Worm (Caenorhabditis elegans) whole organism, L1 larva: ENCODE measurements around the gene F55G7.5.

Experiments
- C16A3.4 ChIP-seq: fragments of 150-350 bp; optimal IDR thresholded peaks from 2 replicates; lab custom pipeline; 2014; ENCODE audit warnings: missing biosample characterization, missing genetic modification characterization
- Y116A8C.19 ChIP-seq: sonication (generic microtip); optimal IDR thresholded peaks from 2 replicates; lab custom pipeline; 2016; ENCODE audit warnings: missing compliant biosample characterization, missing genetic modification characterization, borderline replicate concordance
- aly-2 ChIP-seq: fragments of 150-350 bp; optimal IDR thresholded peaks from 2 replicates; lab custom pipeline; 2014; ENCODE audit warnings: missing biosample characterization, missing genetic modification characterization
- ama-1 ChIP-seq: fragments of 150-350 bp; optimal IDR thresholded peaks from 2 replicates; lab custom pipeline; 2014
- blmp-1 ChIP-seq: fragments of 150-350 bp; optimal IDR thresholded peaks from 2 replicates; lab custom pipeline; 2014; ENCODE audit warnings: missing biosample characterization, missing genetic modification characterization
- ceh-82 ChIP-seq, 3 experiments: fragments of 150-350 bp in 1 of 3; sonication (generic microtip) in 2 of 3; optimal IDR thresholded peaks; 2 replicates each; lab custom pipeline; 2014 to 2017; ENCODE audit warnings: missing biosample characterization in 3 of 3, missing genetic modification characterization in 3 of 3
- dsc-1 ChIP-seq: sonication (generic microtip); optimal IDR thresholded peaks from 2 replicates; lab custom pipeline; 2016; ENCODE audit warnings: mild to moderate bottlenecking, missing genetic modification characterization, missing compliant biosample characterization
- efl-1 ChIP-seq, 4 experiments: fragments of 150-350 bp; optimal IDR thresholded peaks in 3 of 4; peaks in 1 of 4; 1 replicate in 1 of 4; 2 replicates in 3 of 4; lab custom pipeline; 2014; ENCODE audit warnings: missing biosample characterization in 2 of 4, missing genetic modification characterization in 2 of 4, missing genetic modification reagents in 2 of 4
- efl-3 ChIP-seq: fragments of 200-800 bp; sonication (Bioruptor generic); optimal IDR thresholded peaks from 2 replicates; lab custom pipeline; 2018; ENCODE audit warnings: mild to moderate bottlenecking, missing genetic modification characterization, missing compliant biosample characterization
- egl-13 ChIP-seq: sonication (generic microtip); optimal IDR thresholded peaks from 2 replicates; lab custom pipeline; 2016; ENCODE audit warnings: missing genotype, missing genetic modification reagents, missing genetic modification characterization, missing compliant biosample characterization
- elt-2 ChIP-seq: sonication (generic microtip); optimal IDR thresholded peaks from 2 replicates; lab custom pipeline; 2016; ENCODE audit warnings: missing genetic modification characterization, mild to moderate bottlenecking, inconsistent platforms, missing compliant biosample characterization, missing genetic modification reagents
- elt-3 ChIP-seq, 6 experiments: fragments of 150-350 bp in 1 of 6; sonication (generic microtip); optimal IDR thresholded peaks; 2 replicates each; lab custom pipeline; 2017 to 2018; ENCODE audit warnings: missing biosample characterization in 6 of 6, missing genetic modification characterization in 6 of 6, inconsistent platforms in 1 of 6
- fkh-8 ChIP-seq: sonication (generic microtip); optimal IDR thresholded peaks from 2 replicates; lab custom pipeline; 2016; ENCODE audit warnings: mild to moderate bottlenecking, missing genetic modification characterization, missing compliant biosample characterization
- fos-1 ChIP-seq: fragments of 150-350 bp; optimal IDR thresholded peaks from 2 replicates; lab custom pipeline; 2014; ENCODE audit warnings: missing biosample characterization, missing genetic modification characterization
- lin-14 ChIP-seq: fragments of 200-800 bp; sonication (Bioruptor generic); optimal IDR thresholded peaks from 2 replicates; lab custom pipeline; 2018; ENCODE audit warnings: mild to moderate bottlenecking, missing genetic modification characterization, moderate library complexity, missing compliant biosample characterization
- lin-15B ChIP-seq: fragments of 150-350 bp; sonication (generic microtip); optimal IDR thresholded peaks from 3 replicates; lab custom pipeline; 2014; ENCODE audit warnings: missing biosample characterization, missing genetic modification characterization
- lin-35 ChIP-seq, 2 experiments: fragments of 150-350 bp; optimal IDR thresholded peaks; 2 replicates each; lab custom pipeline; 2014; ENCODE audit warnings: missing biosample characterization in 2 of 2, missing genetic modification characterization in 2 of 2, missing genetic modification reagents in 2 of 2
- lsy-2 ChIP-seq, 2 experiments: fragments of 150-350 bp; optimal IDR thresholded peaks; 2 replicates each; lab custom pipeline; 2014; ENCODE audit warnings: missing biosample characterization in 2 of 2, missing genetic modification characterization in 2 of 2
- mep-1 ChIP-seq: fragments of 150-350 bp; optimal IDR thresholded peaks from 2 replicates; lab custom pipeline; 2014; ENCODE audit warnings: missing biosample characterization, missing genetic modification characterization
- nhr-11 ChIP-seq: fragments of 150-350 bp; optimal IDR thresholded peaks from 2 replicates; lab custom pipeline; 2014; ENCODE audit warnings: missing biosample characterization, missing genetic modification characterization
- nhr-237 ChIP-seq: fragments of 150-350 bp; optimal IDR thresholded peaks from 2 replicates; lab custom pipeline; 2014; ENCODE audit warnings: missing biosample characterization, missing genetic modification characterization
- nhr-47 ChIP-seq: sonication (generic microtip); optimal IDR thresholded peaks from 2 replicates; lab custom pipeline; 2016; ENCODE audit warnings: mild to moderate bottlenecking, missing genetic modification characterization, moderate library complexity, missing compliant biosample characterization
- nhr-71 ChIP-seq: sonication (generic microtip); optimal IDR thresholded peaks from 2 replicates; lab custom pipeline; 2016; ENCODE audit warnings: mild to moderate bottlenecking, missing genetic modification characterization, moderate library complexity, missing compliant biosample characterization
- nhr-76 ChIP-seq: sonication (generic microtip); optimal IDR thresholded peaks from 2 replicates; lab custom pipeline; 2017; ENCODE audit warnings: missing biosample characterization, missing genetic modification characterization
- nhr-84 ChIP-seq: sonication (generic microtip); optimal IDR thresholded peaks from 2 replicates; lab custom pipeline; 2017; ENCODE audit warnings: missing biosample characterization, missing genetic modification characterization
- nhr-85 ChIP-seq: sonication (generic microtip); peaks from one replicate; lab custom pipeline; 2016; ENCODE audit warnings: missing genetic modification characterization, inconsistent platforms, missing compliant biosample characterization
- pag-3 ChIP-seq: sonication (generic microtip); optimal IDR thresholded peaks from 2 replicates; lab custom pipeline; 2017; ENCODE audit warnings: missing genetic modification characterization, mild to moderate bottlenecking, missing compliant biosample characterization, antibody characterized with exemption, borderline replicate concordance; ENCODE audit not compliant: insufficient read depth
- pax-3 ChIP-seq: fragments of 200-800 bp; sonication (Bioruptor generic); optimal IDR thresholded peaks from 2 replicates; lab custom pipeline; 2018; ENCODE audit warnings: mild to moderate bottlenecking, missing genetic modification characterization, moderate library complexity, missing compliant biosample characterization
- rnt-1 ChIP-seq: sonication (generic microtip); optimal IDR thresholded peaks from 2 replicates; lab custom pipeline; 2016; ENCODE audit warnings: mild to moderate bottlenecking, missing genetic modification characterization, moderate library complexity, missing compliant biosample characterization
- snpc-4 ChIP-seq: fragments of 150-350 bp; optimal IDR thresholded peaks from 2 replicates; lab custom pipeline; 2014; ENCODE audit warnings: missing biosample characterization, missing genetic modification characterization
- snu-23 ChIP-seq: sonication (generic microtip); optimal IDR thresholded peaks from 2 replicates; lab custom pipeline; 2016; ENCODE audit warnings: missing genetic modification characterization, missing compliant biosample characterization
- sup-37 ChIP-seq: fragments of 200-800 bp; sonication (Bioruptor generic); optimal IDR thresholded peaks from 2 replicates; lab custom pipeline; 2018; ENCODE audit warnings: mild to moderate bottlenecking, missing genetic modification characterization, missing compliant biosample characterization
- swsn-7 ChIP-seq: sonication (generic microtip); optimal IDR thresholded peaks from 2 replicates; lab custom pipeline; 2016; ENCODE audit warnings: missing genetic modification characterization, missing compliant biosample characterization
- tbx-2 ChIP-seq: sonication (generic microtip); optimal IDR thresholded peaks from 2 replicates; lab custom pipeline; 2016; ENCODE audit warnings: missing genetic modification characterization, missing compliant biosample characterization
- tlp-1 ChIP-seq: fragments of 150-350 bp; optimal IDR thresholded peaks from 2 replicates; lab custom pipeline; 2014; ENCODE audit warnings: missing biosample characterization, missing genetic modification characterization
- unc-62 ChIP-seq: fragments of 150-350 bp; optimal IDR thresholded peaks from 2 replicates; lab custom pipeline; 2014; ENCODE audit warnings: missing biosample characterization, missing genetic modification reagents, missing genetic modification characterization
- xbp-1 ChIP-seq: sonication (generic microtip); optimal IDR thresholded peaks from 2 replicates; lab custom pipeline; 2016; ENCODE audit warnings: missing genetic modification characterization, missing compliant biosample characterization
- zip-4 ChIP-seq: fragments of 200-800 bp; sonication (Bioruptor generic); optimal IDR thresholded peaks from 2 replicates; lab custom pipeline; 2018; ENCODE audit warnings: mild to moderate bottlenecking, missing genetic modification characterization, moderate library complexity, missing compliant biosample characterization
- ztf-11 ChIP-seq, 2 experiments: sonication (generic microtip); optimal IDR thresholded peaks; 2 replicates each; lab custom pipeline; 2016 to 2017; ENCODE audit warnings: missing genetic modification characterization in 2 of 2, missing biosample characterization in 1 of 2, missing compliant biosample characterization in 1 of 2

The F55G7.5 gene

ce11 chrX:11974629-11975085, 35.9 kb upstream of the F55G7.5 start, which contains the start of gene set-6 (continued):
- TF ChIP-seq unc-62 (GFP tag; lab: Kevin White, UChicago) = no peak
- TF ChIP-seq tbx-2 (tag; lab: Kevin White, UChicago) = no peak
- peak; percentile 5 for TF ChIP-seq nhr-47
- peak; percentile 22 for TF ChIP-seq swsn-7 (tag; lab: Kevin White, UChicago)
- TF ChIP-seq lin-35 (GFP tag; optimal IDR thresholded peaks at IDR 0.05; lab: Kevin White, UChicago) = peak in 1 of 2 experiments; percentile 7
- TF ChIP-seq ceh-82 (tag; optimal IDR thresholded peaks at IDR 0.05; lab: Kevin White, UChicago) = peak in 2 of 3 experiments; percentile 17 to 30
- no peak for TF ChIP-seq snpc-4 (tag; lab: Kevin White, UChicago)
- TF ChIP-seq lin-14 (GFP tag; lab: Kevin White, UChicago) = peak; percentile 57
- TF ChIP-seq rnt-1 (tag; lab: Kevin White, UChicago) = peak; percentile 2

- no peak for TF ChIP-seq swsn-7 (tag; lab: Kevin White, UChicago)
- no peak for TF ChIP-seq ama-1
- no peak for TF ChIP-seq Y116A8C.19 (tag; lab: Kevin White, UChicago)
- no peak for TF ChIP-seq C16A3.4 (tag; lab: Kevin White, UChicago)
- no peak for TF ChIP-seq pax-3 (tag; lab: Kevin White, UChicago)
- no peak for TF ChIP-seq elt-3 (tag; optimal IDR thresholded peaks at IDR 0.05; lab: Kevin White, UChicago)
- TF ChIP-seq fos-1 = no peak
- no peak for TF ChIP-seq sup-37 (GFP tag; lab: Kevin White, UChicago)
- no peak for TF ChIP-seq efl-1 (optimal IDR thresholded peaks at IDR 0.05; lab: Kevin White, UChicago)
- no peak for TF ChIP-seq efl-1 (GFP tag; optimal IDR thresholded peaks at IDR 0.05 in 1 of 2; lab: Kevin White, UChicago)
- TF ChIP-seq egl-13 (tag; lab: Kevin White, UChicago) = no peak
- no peak for TF ChIP-seq lin-15B (tag; lab: Kevin White, UChicago)
- no peak for TF ChIP-seq pag-3
- TF ChIP-seq tlp-1 = no peak
- TF ChIP-seq nhr-11 = no peak
- TF ChIP-seq lsy-2 (tag; optimal IDR thresholded peaks at IDR 0.05; lab: Kevin White, UChicago) = no peak
- TF ChIP-seq, all 84 proteins: peak for 0
Observed at ce11 chrX:11971323-11971722, 32.6 kb upstream of the F55G7.5 start.

ce11 chrX:11969554-11969953, 30.8 kb upstream of the F55G7.5 start:
- TF ChIP-seq ztf-11 (tag; optimal IDR thresholded peaks at IDR 0.05; lab: Kevin White, UChicago) (no peak), nhr-76 (tag; lab: Kevin White, UChicago) (no peak), nhr-84 (tag; lab: Kevin White, UChicago) (no peak), efl-1 (optimal IDR thresholded peaks at IDR 0.05; lab: Kevin White, UChicago) (no peak), efl-1 (GFP tag; optimal IDR thresholded peaks at IDR 0.05 in 1 of 2; lab: Kevin White, UChicago) (peak in 1 of 2 experiments; percentile 19), ama-1 (no peak), nhr-85 (tag; lab: Kevin White, UChicago) (peak; percentile 60)
- TF ChIP-seq, all 84 proteins: peak for 2

- TF ChIP-seq snu-23 (peak; percentile 4), dsc-1 (peak; percentile 77), nhr-71 (tag; lab: Kevin White, UChicago) (peak; percentile 42), nhr-237 (tag; lab: Kevin White, UChicago) (peak; percentile 19), blmp-1 (tag; lab: Kevin White, UChicago) (peak; percentile 4), pax-3 (tag; lab: Kevin White, UChicago) (peak; percentile 21), xbp-1 (tag; lab: Kevin White, UChicago) (peak; percentile 0), elt-2 (tag; lab: Kevin White, UChicago) (no peak), efl-3 (GFP tag; lab: Kevin White, UChicago) (no peak), zip-4 (GFP tag; lab: Kevin White, UChicago) (no peak), mep-1 (tag; lab: Kevin White, UChicago) (peak; percentile 1), egl-13 (tag; lab: Kevin White, UChicago) (no peak), fkh-8 (peak; percentile 81), aly-2 (no peak), lin-14 (GFP tag; lab: Kevin White, UChicago) (peak; percentile 26), nhr-47 (peak; percentile 27), sup-37 (GFP tag; lab: Kevin White, UChicago) (no peak)
Observed at ce11 chrX:11969085-11969484, 30.4 kb upstream of the F55G7.5 start.
